Fruit fly (Drosophila melanogaster) whole organism, embryonic: ENCODE data around the gene Octbeta2R.

Experiments
- CG10209 ChIP-seq: fragments of 200-800 bp; sonication (Bioruptor generic); optimal IDR thresholded peaks from 3 replicates; lab custom pipeline; 2017; ENCODE audit warnings: missing biosample characterization, mild to moderate bottlenecking, missing genetic modification characterization, missing genetic modification reagents
- CG13296 ChIP-seq: fragments of 200-800 bp; sonication (Bioruptor generic); optimal IDR thresholded peaks from 3 replicates; lab custom pipeline; 2018; ENCODE audit warnings: missing biosample characterization, mild to moderate bottlenecking, missing genetic modification characterization
- CG15073 ChIP-seq: fragments of 200-800 bp; sonication (Bioruptor generic); optimal IDR thresholded peaks from 2 replicates; lab custom pipeline; 2016; ENCODE audit warnings: missing biosample characterization, missing genetic modification characterization
- CG17568 ChIP-seq: fragments of 200-800 bp; sonication (Bioruptor generic); optimal IDR thresholded peaks from 2 replicates; lab custom pipeline; 2018; ENCODE audit warnings: missing biosample characterization, mild to moderate bottlenecking, missing genetic modification characterization, moderate library complexity
- CG6765 ChIP-seq: fragments of 200-800 bp; sonication (Bioruptor generic); optimal IDR thresholded peaks from 3 replicates; lab custom pipeline; 2017; ENCODE audit warnings: missing biosample characterization, mild to moderate bottlenecking, missing genetic modification characterization
- amos ChIP-seq: fragments of 200-800 bp; sonication (Bioruptor generic); IDR thresholded peaks from 2 replicates; pipeline ENCODE4 v1.3.6; 2022; ENCODE audit warnings: missing biosample characterization, missing genetic modification characterization; ENCODE audit not compliant: partially characterized antibody
- hkb ChIP-seq, 2 experiments: fragments of 200-800 bp in 1 of 2; fragments of >200 bp in 1 of 2; sonication (Bioruptor generic) in 1 of 2; IDR thresholded peaks in 1 of 2; optimal IDR thresholded peaks in 1 of 2; 2 replicates each; pipeline versions ENCODE4 v1.3.6 to Lab custom; 2017 to 2022; ENCODE audit warnings: missing biosample characterization in 1 of 2, missing genetic modification characterization in 1 of 2
- lola ChIP-seq, 3 experiments: fragments of >200 bp in 2 of 3; fragments of 200-800 bp in 1 of 3; sonication (Bioruptor generic) in 1 of 3; optimal IDR thresholded peaks; 2 replicates each; lab custom pipeline; 2017 to 2019; ENCODE audit warnings: missing biosample characterization in 3 of 3, missing genetic modification characterization in 3 of 3, mild to moderate bottlenecking in 1 of 3, moderate library complexity in 1 of 3
- pnt ChIP-seq: fragments of 200-800 bp; sonication (Bioruptor generic); optimal IDR thresholded peaks from 3 replicates; lab custom pipeline; 2016; ENCODE audit warnings: missing biosample characterization, missing genetic modification characterization
- trh ChIP-seq: fragments of 200-800 bp; sonication (Bioruptor generic); optimal IDR thresholded peaks from 2 replicates; lab custom pipeline; 2016; ENCODE audit warnings: missing biosample characterization, missing genetic modification characterization

- no peak for TF ChIP-seq CG15073
- TF ChIP-seq CG6765 = no peak
- no peak for TF ChIP-seq pnt (GFP tag; lab: Kevin White, UChicago)
- TF ChIP-seq lola (GFP tag; optimal IDR thresholded peaks at IDR 0.05; lab: Kevin White, UChicago) = no peak
- no peak for TF ChIP-seq hkb (optimal IDR thresholded peaks at IDR 0.05; lab: Kevin White, UChicago)
- no peak for TF ChIP-seq hkb (GFP tag; IDR thresholded peaks at IDR 0.05; lab: Robert Waterston, UW)
- no peak for TF ChIP-seq trh
- no peak for TF ChIP-seq CG17568 (GFP tag; lab: Kevin White, UChicago)
- no peak for TF ChIP-seq CG13296
- TF ChIP-seq amos (GFP tag; lab: Robert Waterston, UW) = no peak
- no peak for TF ChIP-seq CG10209 (GFP tag; lab: Kevin White, UChicago)
Measured at dm6 chr3R:12642051-12642532, 46.6 kb upstream of the Octbeta2R start, which contains the start of gene CG6753.
